Worm (Caenorhabditis elegans) whole organism, L4 larva: ENCODE measurements around the gene C25F9.12.
A peak's percentile ranks its signal among the peaks of the same experiment; 100 is the strongest.

ENCODE experiments used
- F37D6.2 ChIP-seq: sonication (generic microtip); optimal IDR thresholded peaks from 2 replicates; lab custom pipeline; 2016; ENCODE audit warnings: mild to moderate bottlenecking, missing genetic modification characterization, missing compliant biosample characterization
- R02D3.7 ChIP-seq: fragments of 150-350 bp; sonication (generic microtip); optimal IDR thresholded peaks from 3 replicates; lab custom pipeline; 2014; ENCODE audit warnings: missing biosample characterization, missing genetic modification characterization
- T26A8.4 ChIP-seq: fragments of 200-800 bp; sonication (Bioruptor generic); IDR thresholded peaks from 2 replicates; pipeline ENCODE4 v1.3.6; 2022; ENCODE audit warnings: missing genetic modification characterization, missing compliant biosample characterization
- Y105C5A.15 ChIP-seq: fragments of 200-800 bp; sonication (Bioruptor generic); IDR thresholded peaks from 2 replicates; pipeline ENCODE4 v1.3.6; 2022; ENCODE audit warnings: missing genetic modification characterization, missing compliant biosample characterization
- Y75B8A.6 ChIP-seq: fragments of 200-800 bp; sonication (Bioruptor generic); IDR thresholded peaks from 2 replicates; pipeline ENCODE4 v1.3.6; 2022; ENCODE audit warnings: missing genetic modification reagents, missing genetic modification characterization, missing compliant biosample characterization
- ZK337.2 ChIP-seq: fragments of 200-800 bp; sonication (Bioruptor generic); IDR thresholded peaks from 2 replicates; pipeline ENCODE4 v1.3.6; 2022; ENCODE audit warnings: missing genetic modification reagents, missing genetic modification characterization, missing compliant biosample characterization
- attf-4 ChIP-seq: sonication (generic microtip); optimal IDR thresholded peaks from 3 replicates; lab custom pipeline; 2017; ENCODE audit warnings: missing biosample characterization, missing genetic modification characterization
- ceh-20 ChIP-seq: fragments of 200-800 bp; sonication (Bioruptor generic); IDR thresholded peaks from 2 replicates; pipeline ENCODE4 v1.3.6; 2022; ENCODE audit warnings: missing genetic modification reagents, missing genetic modification characterization, missing compliant biosample characterization
- ceh-44 ChIP-seq: fragments of 200-800 bp; sonication (Bioruptor generic); IDR thresholded peaks from 2 replicates; pipeline ENCODE4 v1.3.6; 2022; ENCODE audit warnings: missing genetic modification reagents, missing genetic modification characterization, missing compliant biosample characterization
- ceh-82 ChIP-seq: sonication (generic microtip); optimal IDR thresholded peaks from 2 replicates; lab custom pipeline; 2017; ENCODE audit warnings: missing biosample characterization, missing genetic modification characterization
- cey-2 ChIP-seq: sonication (generic microtip); optimal IDR thresholded peaks from 3 replicates; lab custom pipeline; 2017; ENCODE audit warnings: missing genetic modification characterization, mild to moderate bottlenecking, missing compliant biosample characterization, antibody characterized with exemption, borderline replicate concordance; ENCODE audit not compliant: insufficient read depth
- daf-19 ChIP-seq: fragments of 200-800 bp; sonication (Bioruptor generic); conservative IDR thresholded peaks from 2 replicates; pipeline ENCODE4 v1.3.6; 2022; ENCODE audit warnings: missing genetic modification characterization, missing compliant biosample characterization
- daf-8 ChIP-seq: fragments of 200-800 bp; sonication (Bioruptor generic); IDR thresholded peaks from 2 replicates; pipeline ENCODE4 v1.3.6; 2022; ENCODE audit warnings: missing genetic modification characterization, missing compliant biosample characterization
- dpl-1 ChIP-seq: fragments of 150-350 bp; optimal IDR thresholded peaks from 2 replicates; lab custom pipeline; 2014; ENCODE audit warnings: missing biosample characterization, missing genetic modification reagents, missing genetic modification characterization
- duxl-1 ChIP-seq: sonication (generic microtip); optimal IDR thresholded peaks from 2 replicates; lab custom pipeline; 2016; ENCODE audit warnings: mild to moderate bottlenecking, missing genetic modification characterization, moderate library complexity, missing compliant biosample characterization; ENCODE audit not compliant: poor library complexity
- dve-1 ChIP-seq: sonication (generic microtip); optimal IDR thresholded peaks from 2 replicates; lab custom pipeline; 2017; ENCODE audit warnings: antibody characterized with exemption, mild to moderate bottlenecking, missing genetic modification characterization, missing compliant biosample characterization; ENCODE audit not compliant: insufficient read depth
- egl-27 ChIP-seq: sonication (generic microtip); optimal IDR thresholded peaks from 3 replicates; lab custom pipeline; 2017; ENCODE audit warnings: missing biosample characterization, missing genetic modification reagents, missing genetic modification characterization
- hif-1 ChIP-seq, 2 experiments: sonication (generic microtip); optimal IDR thresholded peaks; 2 replicates each; lab custom pipeline; 2016 to 2017; ENCODE audit warnings: missing compliant biosample characterization in 2 of 2, missing genetic modification characterization in 2 of 2, missing genetic modification reagents in 2 of 2, missing genotype in 2 of 2, mild to moderate bottlenecking in 1 of 2
- hlh-11 ChIP-seq: fragments of 200-800 bp; sonication (Bioruptor generic); optimal IDR thresholded peaks from 2 replicates; lab custom pipeline; 2018; ENCODE audit warnings: mild to moderate bottlenecking, missing genetic modification characterization, missing compliant biosample characterization
- lim-7 ChIP-seq: fragments of 200-800 bp; sonication (Bioruptor generic); IDR thresholded peaks from 2 replicates; pipeline ENCODE4 v1.3.6; 2022; ENCODE audit warnings: missing genetic modification characterization, missing compliant biosample characterization
- lin-15B ChIP-seq: fragments of 150-350 bp; sonication (generic microtip); optimal IDR thresholded peaks from 3 replicates; lab custom pipeline; 2014; ENCODE audit warnings: missing biosample characterization, missing genetic modification characterization
- lin-39 ChIP-seq: fragments of 150-350 bp; optimal IDR thresholded peaks from 2 replicates; lab custom pipeline; 2014; ENCODE audit warnings: missing biosample characterization, missing genetic modification reagents, missing genetic modification characterization
- madf-5 ChIP-seq, 2 experiments: fragments of 200-800 bp; sonication (Bioruptor generic); IDR thresholded peaks; 2 replicates each; pipeline ENCODE4 v1.3.6; 2022; ENCODE audit warnings: missing compliant biosample characterization in 2 of 2, missing genetic modification characterization in 2 of 2
- mdl-1 ChIP-seq, 2 experiments: fragments of 150-350 bp in 1 of 2; sonication (generic microtip) in 1 of 2; optimal IDR thresholded peaks; 2 replicates each; lab custom pipeline; 2014 to 2017; ENCODE audit warnings: missing biosample characterization in 2 of 2, missing genetic modification characterization in 2 of 2
- nhr-102 ChIP-seq: sonication (generic microtip); optimal IDR thresholded peaks from 2 replicates; lab custom pipeline; 2016; ENCODE audit warnings: mild to moderate bottlenecking, missing genetic modification characterization, moderate library complexity, missing compliant biosample characterization
- nhr-111 ChIP-seq: fragments of 200-800 bp; sonication (Bioruptor generic); optimal IDR thresholded peaks from 2 replicates; lab custom pipeline; 2018; ENCODE audit warnings: mild to moderate bottlenecking, missing genetic modification characterization, missing compliant biosample characterization
- nhr-25 ChIP-seq: sonication (generic microtip); optimal IDR thresholded peaks from 2 replicates; lab custom pipeline; 2017; ENCODE audit warnings: missing genetic modification characterization, mild to moderate bottlenecking, missing compliant biosample characterization, antibody characterized with exemption, moderate library complexity, borderline replicate concordance; ENCODE audit not compliant: insufficient read depth
- nhr-42 ChIP-seq: fragments of 200-800 bp; sonication (Bioruptor generic); IDR thresholded peaks from 2 replicates; pipeline ENCODE4 v1.3.6; 2022; ENCODE audit warnings: missing genetic modification characterization, missing compliant biosample characterization
- nhr-6 ChIP-seq: fragments of 150-350 bp; optimal IDR thresholded peaks from 2 replicates; lab custom pipeline; 2014; ENCODE audit warnings: missing biosample characterization, missing genetic modification characterization
- nhr-77 ChIP-seq: fragments of 150-350 bp; optimal IDR thresholded peaks from 2 replicates; lab custom pipeline; 2014; ENCODE audit warnings: missing biosample characterization, missing genetic modification characterization
- php-3 ChIP-seq: fragments of 200-800 bp; sonication (Bioruptor generic); IDR thresholded peaks from 2 replicates; pipeline ENCODE4 v1.3.6; 2022; ENCODE audit warnings: missing genetic modification reagents, missing genetic modification characterization, missing compliant biosample characterization
- saeg-2 ChIP-seq: fragments of 200-800 bp; sonication (Bioruptor generic); IDR thresholded peaks from 2 replicates; pipeline ENCODE4 v1.3.6; 2022; ENCODE audit warnings: missing genetic modification reagents, missing genetic modification characterization, missing compliant biosample characterization
- sdz-12 ChIP-seq: fragments of 200-800 bp; sonication (Bioruptor generic); optimal IDR thresholded peaks from 2 replicates; lab custom pipeline; 2018; ENCODE audit warnings: mild to moderate bottlenecking, missing genetic modification characterization, missing compliant biosample characterization
- skn-1 ChIP-seq: fragments of 150-350 bp; optimal IDR thresholded peaks from 2 replicates; lab custom pipeline; 2014; ENCODE audit warnings: missing biosample characterization, missing genetic modification characterization
- snpc-1.2 ChIP-seq: fragments of 200-800 bp; sonication (Bioruptor generic); IDR thresholded peaks from 2 replicates; pipeline ENCODE4 v1.3.6; 2022; ENCODE audit warnings: missing genetic modification reagents, missing genetic modification characterization, missing compliant biosample characterization
- spr-3 ChIP-seq: fragments of 200-800 bp; sonication (Bioruptor generic); optimal IDR thresholded peaks from 2 replicates; lab custom pipeline; 2018; ENCODE audit warnings: mild to moderate bottlenecking, missing genetic modification characterization, missing compliant biosample characterization
- unc-130 ChIP-seq: sonication (generic microtip); optimal IDR thresholded peaks from 2 replicates; lab custom pipeline; 2016; ENCODE audit warnings: missing genetic modification reagents, missing genetic modification characterization, missing compliant biosample characterization
- unc-39 ChIP-seq: sonication (generic microtip); optimal IDR thresholded peaks from 2 replicates; lab custom pipeline; 2017; ENCODE audit warnings: missing biosample characterization, missing genetic modification characterization
- vab-7 ChIP-seq: fragments of 200-800 bp; sonication (Bioruptor generic); IDR thresholded peaks from 2 replicates; pipeline ENCODE4 v1.3.6; 2022; ENCODE audit warnings: missing genetic modification reagents, missing genetic modification characterization, missing compliant biosample characterization
- zip-2 ChIP-seq: fragments of 150-350 bp; optimal IDR thresholded peaks from 2 replicates; lab custom pipeline; 2014; ENCODE audit warnings: missing biosample characterization, missing genetic modification characterization
- ztf-11 ChIP-seq: fragments of 150-350 bp; optimal IDR thresholded peaks from 2 replicates; lab custom pipeline; 2014; ENCODE audit warnings: missing biosample characterization, missing genetic modification characterization

The C25F9.12 gene

DNA sequence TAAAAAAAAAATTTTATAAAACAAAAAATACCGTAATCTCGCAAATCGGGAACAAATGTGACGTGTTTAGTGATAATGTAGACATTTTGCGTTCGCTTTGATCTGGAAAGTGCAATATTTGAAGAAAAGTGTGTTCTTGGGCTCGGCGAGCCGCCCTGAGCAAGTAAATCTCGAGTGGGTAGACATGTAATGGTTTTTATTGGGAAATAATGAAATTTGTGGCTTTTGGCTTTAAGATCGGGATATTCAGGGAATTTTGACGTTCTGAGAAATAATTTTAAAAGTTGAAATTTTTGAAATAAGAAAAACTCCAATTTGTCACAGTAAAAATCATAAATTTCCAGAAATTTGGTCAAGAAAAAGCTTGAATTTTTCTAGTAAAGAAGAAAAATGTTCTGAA is 40.2 kb downstream of the C25F9.12 start, which contains the start of gene C14B4.2:
Gene C14B4.2 (minus strand): TSS at position 101 of the 400 bp plus-strand sequence.
- TF ChIP-seq nhr-42 (GFP tag; lab: Robert Waterston, UW) = no peak
- no peak for TF ChIP-seq ceh-82 (tag; lab: Kevin White, UChicago)
- TF ChIP-seq saeg-2 = no peak
- TF ChIP-seq mdl-1 (tag; optimal IDR thresholded peaks at IDR 0.05; lab: Kevin White, UChicago) = no peak
- TF ChIP-seq nhr-111 (GFP tag; lab: Kevin White, UChicago) = no peak
- TF ChIP-seq daf-8 (GFP tag; lab: Robert Waterston, UW) = no peak
- no peak for TF ChIP-seq nhr-25 (tag; lab: Kevin White, UChicago)
- no peak for TF ChIP-seq vab-7 (GFP tag; lab: Robert Waterston, UW)

DNA sequence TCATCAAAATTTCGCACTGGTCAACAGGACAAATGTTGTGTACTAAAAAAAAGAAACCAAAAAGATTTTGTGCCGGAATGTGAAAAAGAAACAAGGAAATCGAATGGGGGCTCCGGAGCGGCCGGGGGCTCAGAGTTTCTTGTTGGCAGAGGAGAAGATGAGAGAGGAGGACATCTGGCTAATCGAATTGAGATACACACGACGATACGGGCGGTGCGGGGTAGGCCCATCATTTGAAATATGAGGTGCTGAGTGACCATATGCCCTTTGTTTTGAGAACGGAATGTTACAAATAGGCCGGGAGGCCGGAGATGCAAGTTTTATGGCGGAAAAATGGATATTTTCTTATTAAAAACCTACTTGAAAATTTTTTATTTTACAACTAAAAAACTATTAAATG is 44.7 kb downstream of the C25F9.12 start:
- peak; percentile 22; the same call in 1 of the 2 replicates for TF ChIP-seq ceh-20 (GFP tag; lab: Robert Waterston, UW)
- no peak for TF ChIP-seq saeg-2
- TF ChIP-seq ZK337.2 = no peak
- TF ChIP-seq egl-27 (tag; lab: Kevin White, UChicago) = no peak
- TF ChIP-seq ceh-44 (GFP tag; lab: Robert Waterston, UW) = no peak
- TF ChIP-seq, all 104 proteins: peak for 1

DNA sequence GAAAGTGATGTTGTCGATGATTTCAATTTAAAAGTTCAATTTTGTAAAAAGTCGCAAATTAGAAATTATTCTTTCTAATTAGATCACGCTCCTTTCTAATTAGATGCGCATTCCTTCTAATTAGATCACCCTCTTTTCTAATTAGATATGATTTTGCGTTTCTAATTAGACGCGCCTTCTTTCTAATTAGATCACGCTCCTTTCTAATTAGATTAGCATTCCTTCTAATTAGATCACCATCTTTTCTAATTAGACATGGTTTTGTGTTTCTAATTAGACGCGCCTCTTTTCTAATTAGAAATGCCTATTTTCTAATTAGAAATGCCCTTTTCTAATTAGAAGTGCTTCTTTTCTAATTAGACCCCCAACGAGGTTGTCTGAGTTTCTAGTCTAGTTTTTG is 46.0 kb downstream of the C25F9.12 start:
- TF ChIP-seq vab-7 (GFP tag; lab: Robert Waterston, UW) = no peak
- no peak for TF ChIP-seq daf-19
- no peak for TF ChIP-seq madf-5 (GFP tag; IDR thresholded peaks at IDR 0.05; lab: Robert Waterston, UW)
- TF ChIP-seq F37D6.2 (tag; lab: Kevin White, UChicago) = no peak

DNA sequence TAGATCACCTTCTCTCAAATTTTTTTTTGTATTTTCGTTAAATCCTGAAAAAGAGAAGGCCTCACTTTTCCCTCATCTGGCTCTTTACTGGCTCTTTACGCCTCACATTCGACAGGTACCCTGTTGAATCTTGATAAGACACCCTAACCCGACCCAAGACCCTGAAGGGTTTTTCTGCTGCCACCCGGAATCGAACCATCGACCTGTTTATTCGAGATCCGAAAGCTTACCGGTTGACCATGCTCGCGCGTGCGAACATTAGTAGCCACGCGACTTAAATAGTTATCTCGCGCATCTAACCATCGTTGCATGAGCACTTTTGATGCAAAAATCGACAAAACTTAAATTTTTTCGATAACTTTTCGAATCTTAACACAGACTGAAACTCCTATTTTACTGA is 47.5 kb downstream of the C25F9.12 start:
- TF ChIP-seq lim-7 (GFP tag; lab: Robert Waterston, UW) (no peak), skn-1 (tag; lab: Kevin White, UChicago) (no peak), mdl-1 (tag; optimal IDR thresholded peaks at IDR 0.05; lab: Kevin White, UChicago) (no peak), daf-8 (GFP tag; lab: Robert Waterston, UW) (no peak), T26A8.4 (GFP tag; lab: Robert Waterston, UW) (no peak), spr-3 (no peak), nhr-102 (tag; lab: Kevin White, UChicago) (no peak), Y105C5A.15 (no peak), R02D3.7 (tag; lab: Kevin White, UChicago) (no peak), dve-1 (tag; lab: Kevin White, UChicago) (no peak), sdz-12 (GFP tag; lab: Kevin White, UChicago) (no peak), hlh-11 (tag; lab: Kevin White, UChicago) (no peak), nhr-6 (no peak), php-3 (GFP tag; lab: Robert Waterston, UW) (no peak), Y75B8A.6 (GFP tag; lab: Robert Waterston, UW) (no peak), lin-15B (no peak), vab-7 (GFP tag; lab: Robert Waterston, UW) (no peak), duxl-1 (tag; lab: Kevin White, UChicago) (no peak), egl-27 (tag; lab: Kevin White, UChicago) (no peak), attf-4 (tag; lab: Kevin White, UChicago) (no peak)
- TF ChIP-seq, all 104 proteins: peak for 0

ce11 chrV:19354506-19354905 is 48.2 kb downstream of the C25F9.12 start:
- TF ChIP-seq nhr-77 (tag; lab: Kevin White, UChicago) (no peak), ztf-11 (no peak), cey-2 (no peak), attf-4 (tag; lab: Kevin White, UChicago) (no peak), zip-2 (no peak), unc-130 (GFP tag; lab: Kevin White, UChicago) (no peak), lin-39 (no peak), dpl-1 (GFP tag; lab: Kevin White, UChicago) (no peak), unc-39 (tag; lab: Kevin White, UChicago) (no peak), snpc-1.2 (no peak), hif-1 (tag; optimal IDR thresholded peaks at IDR 0.05; lab: Kevin White, UChicago) (no peak), lin-15B (no peak), vab-7 (GFP tag; lab: Robert Waterston, UW) (no peak)
